Worm (Caenorhabditis elegans) whole organism, late embryonic: Measurements from ENCODE around the gene ZK285.2.

ENCODE experiments used
- C08G9.2 ChIP-seq: sonication (generic microtip); optimal IDR thresholded peaks from 2 replicates; lab custom pipeline; 2016; ENCODE audit warnings: mild to moderate bottlenecking, missing genetic modification characterization, moderate library complexity, missing compliant biosample characterization
- C38D4.7 ChIP-seq: fragments of 200-800 bp; sonication (Bioruptor generic); optimal IDR thresholded peaks from 2 replicates; lab custom pipeline; 2018; ENCODE audit warnings: mild to moderate bottlenecking, missing genetic modification characterization, moderate library complexity, missing compliant biosample characterization
- F13H6.1 ChIP-seq: sonication (generic microtip); optimal IDR thresholded peaks from 2 replicates; lab custom pipeline; 2016; ENCODE audit warnings: missing genetic modification characterization, missing compliant biosample characterization
- K02D7.2 ChIP-seq: sonication (generic microtip); optimal IDR thresholded peaks from 2 replicates; lab custom pipeline; 2017; ENCODE audit warnings: mild to moderate bottlenecking, missing genetic modification characterization, missing compliant biosample characterization
- K09A11.1 ChIP-seq: sonication (generic microtip); optimal IDR thresholded peaks from 2 replicates; lab custom pipeline; 2017; ENCODE audit warnings: antibody characterized with exemption, mild to moderate bottlenecking, missing genetic modification characterization, missing compliant biosample characterization; ENCODE audit not compliant: insufficient read depth
- Y22D7AL.16 ChIP-seq: sonication (generic microtip); optimal IDR thresholded peaks from 2 replicates; lab custom pipeline; 2016; ENCODE audit warnings: missing genetic modification characterization, missing compliant biosample characterization
- ahr-1 ChIP-seq: sonication (generic microtip); optimal IDR thresholded peaks from 2 replicates; lab custom pipeline; 2016; ENCODE audit warnings: missing genetic modification characterization, missing compliant biosample characterization
- ceh-14 ChIP-seq: sonication (generic microtip); optimal IDR thresholded peaks from 2 replicates; lab custom pipeline; 2016; ENCODE audit warnings: missing genotype, missing genetic modification characterization, missing compliant biosample characterization
- ceh-2 ChIP-seq: sonication (generic microtip); optimal IDR thresholded peaks from 2 replicates; lab custom pipeline; 2016; ENCODE audit warnings: missing genotype, missing genetic modification characterization, missing compliant biosample characterization
- ceh-31 ChIP-seq: sonication (generic microtip); optimal IDR thresholded peaks from 2 replicates; lab custom pipeline; 2016; ENCODE audit warnings: missing genetic modification characterization, missing compliant biosample characterization
- ceh-34 ChIP-seq: sonication (generic microtip); optimal IDR thresholded peaks from 2 replicates; lab custom pipeline; 2016; ENCODE audit warnings: mild to moderate bottlenecking, missing genetic modification characterization, missing compliant biosample characterization
- ceh-48 ChIP-seq: sonication (generic microtip); optimal IDR thresholded peaks from 2 replicates; lab custom pipeline; 2016; ENCODE audit warnings: missing genetic modification characterization, inconsistent platforms, missing compliant biosample characterization
- ceh-9 ChIP-seq: sonication (generic microtip); optimal IDR thresholded peaks from 2 replicates; lab custom pipeline; 2016; ENCODE audit warnings: mild to moderate bottlenecking, missing genetic modification characterization, inconsistent platforms, missing compliant biosample characterization
- dmd-4 ChIP-seq: sonication (generic microtip); optimal IDR thresholded peaks from 2 replicates; lab custom pipeline; 2016; ENCODE audit warnings: borderline replicate concordance, missing genetic modification characterization, missing compliant biosample characterization
- elt-2 ChIP-seq: sonication (generic microtip); optimal IDR thresholded peaks from 2 replicates; lab custom pipeline; 2016; ENCODE audit warnings: missing genetic modification reagents, missing genetic modification characterization, missing compliant biosample characterization
- ets-4 ChIP-seq: sonication (generic microtip); optimal IDR thresholded peaks from 2 replicates; lab custom pipeline; 2016; ENCODE audit warnings: missing genetic modification characterization, missing compliant biosample characterization
- eyg-1 ChIP-seq: sonication (generic microtip); optimal IDR thresholded peaks from 2 replicates; lab custom pipeline; 2016; ENCODE audit warnings: missing genotype, missing genetic modification characterization, missing compliant biosample characterization
- fax-1 ChIP-seq: sonication (generic microtip); optimal IDR thresholded peaks from 2 replicates; lab custom pipeline; 2016; ENCODE audit warnings: missing genotype, missing genetic modification characterization, missing compliant biosample characterization
- fkh-6 ChIP-seq: sonication (generic microtip); optimal IDR thresholded peaks from 2 replicates; lab custom pipeline; 2016; ENCODE audit warnings: missing genetic modification characterization, missing compliant biosample characterization
- gmeb-2 ChIP-seq: sonication (generic microtip); optimal IDR thresholded peaks from 2 replicates; lab custom pipeline; 2016; ENCODE audit warnings: missing genetic modification characterization, inconsistent platforms, missing compliant biosample characterization
- hlh-15 ChIP-seq: sonication (generic microtip); optimal IDR thresholded peaks from 2 replicates; lab custom pipeline; 2016; ENCODE audit warnings: missing genetic modification characterization, missing compliant biosample characterization
- hlh-30 ChIP-seq: sonication (generic microtip); optimal IDR thresholded peaks from 2 replicates; lab custom pipeline; 2017; ENCODE audit warnings: antibody characterized with exemption, missing genetic modification characterization, missing compliant biosample characterization; ENCODE audit not compliant: insufficient read depth
- hlh-8 ChIP-seq: sonication (generic microtip); optimal IDR thresholded peaks from 2 replicates; lab custom pipeline; 2016; ENCODE audit warnings: missing genotype, missing genetic modification characterization, missing compliant biosample characterization
- lim-6 ChIP-seq: sonication (generic microtip); optimal IDR thresholded peaks from 2 replicates; lab custom pipeline; 2016; ENCODE audit warnings: missing genetic modification characterization, missing compliant biosample characterization
- lin-11 ChIP-seq: fragments of 200-800 bp; sonication (Bioruptor generic); optimal IDR thresholded peaks from 2 replicates; lab custom pipeline; 2018; ENCODE audit warnings: mild to moderate bottlenecking, missing genetic modification characterization, missing compliant biosample characterization
- nhr-11 ChIP-seq: fragments of 150-350 bp; optimal IDR thresholded peaks from 2 replicates; lab custom pipeline; 2014; ENCODE audit warnings: missing biosample characterization, missing genetic modification characterization
- npax-4 ChIP-seq: sonication (generic microtip); optimal IDR thresholded peaks from 2 replicates; lab custom pipeline; 2016; ENCODE audit warnings: missing genetic modification characterization, missing compliant biosample characterization
- pag-3 ChIP-seq: sonication (generic microtip); optimal IDR thresholded peaks from 2 replicates; lab custom pipeline; 2016; ENCODE audit warnings: missing compliant biosample characterization, missing genetic modification characterization, borderline replicate concordance
- pax-1 ChIP-seq: fragments of 150-350 bp; optimal IDR thresholded peaks from 2 replicates; lab custom pipeline; 2014; ENCODE audit warnings: missing biosample characterization, missing genetic modification characterization
- pha-2 ChIP-seq: sonication (generic microtip); optimal IDR thresholded peaks from 2 replicates; lab custom pipeline; 2017; ENCODE audit warnings: mild to moderate bottlenecking, missing genetic modification characterization, missing compliant biosample characterization
- pha-4 ChIP-seq: fragments of 150-350 bp; optimal IDR thresholded peaks from 2 replicates; lab custom pipeline; 2018; ENCODE audit warnings: missing biosample characterization, missing genetic modification reagents, missing genetic modification characterization
- pros-1 ChIP-seq: fragments of 150-350 bp; optimal IDR thresholded peaks from 2 replicates; lab custom pipeline; 2014; ENCODE audit warnings: missing biosample characterization, missing genetic modification reagents, missing genetic modification characterization
- ref-2 ChIP-seq: sonication (generic microtip); optimal IDR thresholded peaks from 2 replicates; lab custom pipeline; 2016; ENCODE audit warnings: missing genetic modification characterization, missing compliant biosample characterization
- rnt-1 ChIP-seq: sonication (generic microtip); optimal IDR thresholded peaks from 2 replicates; lab custom pipeline; 2016; ENCODE audit warnings: missing genetic modification characterization, missing compliant biosample characterization
- sdc-2 ChIP-seq: sonication (generic microtip); optimal IDR thresholded peaks from 2 replicates; lab custom pipeline; 2016; ENCODE audit warnings: missing genotype, missing genetic modification characterization, missing compliant biosample characterization
- syd-9 ChIP-seq: sonication (generic microtip); optimal IDR thresholded peaks from 2 replicates; lab custom pipeline; 2016; ENCODE audit warnings: mild to moderate bottlenecking, missing genetic modification characterization, moderate library complexity, missing compliant biosample characterization
- tbx-7 ChIP-seq: sonication (generic microtip); optimal IDR thresholded peaks from 2 replicates; lab custom pipeline; 2016; ENCODE audit warnings: missing genotype, missing genetic modification characterization, missing compliant biosample characterization
- ttx-3 ChIP-seq: sonication (generic microtip); optimal IDR thresholded peaks from 2 replicates; lab custom pipeline; 2016; ENCODE audit warnings: missing genetic modification reagents, missing genetic modification characterization, missing compliant biosample characterization
- unc-42 ChIP-seq: sonication (generic microtip); optimal IDR thresholded peaks from 2 replicates; lab custom pipeline; 2016; ENCODE audit warnings: missing genotype, missing genetic modification characterization, missing compliant biosample characterization
- unc-86 ChIP-seq: sonication (generic microtip); optimal IDR thresholded peaks from 2 replicates; lab custom pipeline; 2016; ENCODE audit warnings: missing genetic modification characterization, missing compliant biosample characterization
- zip-5 ChIP-seq: sonication (generic microtip); optimal IDR thresholded peaks from 2 replicates; lab custom pipeline; 2016; ENCODE audit warnings: missing genetic modification characterization, missing compliant biosample characterization
- ztf-16 ChIP-seq: sonication (generic microtip); optimal IDR thresholded peaks from 2 replicates; lab custom pipeline; 2017; ENCODE audit warnings: missing genetic modification characterization, missing compliant biosample characterization

ZK285.2 gene

DNA sequence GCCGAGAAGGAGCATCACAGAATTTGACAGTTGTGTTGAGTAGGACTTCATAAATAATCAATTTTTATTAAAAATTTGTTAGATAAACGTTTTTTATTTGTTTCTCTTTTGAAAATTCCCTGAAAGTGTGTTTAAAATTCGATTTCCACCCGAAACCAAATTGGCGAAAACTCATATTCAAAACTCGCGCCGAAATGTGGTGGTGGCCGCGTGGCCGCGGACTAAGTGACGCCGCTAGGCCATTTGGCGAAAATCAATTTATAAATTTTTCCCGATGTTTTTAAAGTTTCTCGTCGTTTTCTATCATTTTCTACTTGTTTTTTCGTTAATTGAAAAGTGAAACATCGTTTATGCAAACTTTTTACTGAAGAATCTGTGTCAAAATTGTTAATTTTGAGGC, 24.1 kb upstream of the ZK285.2 start:
- TF ChIP-seq K02D7.2 (tag; lab: Kevin White, UChicago) = no peak
- peak; percentile 57 for TF ChIP-seq ceh-34 (tag; lab: Kevin White, UChicago)
- TF ChIP-seq npax-4 (tag; lab: Kevin White, UChicago) = no peak
- peak; percentile 74 for TF ChIP-seq hlh-8 (tag; lab: Kevin White, UChicago)
- TF ChIP-seq ceh-48 (tag; lab: Kevin White, UChicago) = peak; percentile 29
- TF ChIP-seq elt-2 (tag; lab: Kevin White, UChicago) = peak; percentile 38
- peak; percentile 28 for TF ChIP-seq rnt-1 (tag; lab: Kevin White, UChicago)
- no peak for TF ChIP-seq Y22D7AL.16 (tag; lab: Kevin White, UChicago)
- no peak for TF ChIP-seq pha-4 (tag; lab: Kevin White, UChicago)
- TF ChIP-seq ets-4 = peak; percentile 72
- no peak for TF ChIP-seq dmd-4 (tag; lab: Kevin White, UChicago)
- TF ChIP-seq F13H6.1 (tag; lab: Kevin White, UChicago) = peak; percentile 35
- TF ChIP-seq tbx-7 = peak; percentile 85
- TF ChIP-seq ztf-16 (tag; lab: Kevin White, UChicago) = peak; percentile 6
- TF ChIP-seq zip-5 (tag; lab: Kevin White, UChicago) = peak; percentile 68
- TF ChIP-seq unc-42 = peak; percentile 58
- TF ChIP-seq ceh-9 (tag; lab: Kevin White, UChicago) = no peak
- peak; percentile 93 for TF ChIP-seq ceh-31 (tag; lab: Kevin White, UChicago)
- TF ChIP-seq gmeb-2 = peak; percentile 23
- TF ChIP-seq ahr-1 (tag; lab: Kevin White, UChicago) = no peak
- no peak for TF ChIP-seq fkh-6 (tag; lab: Kevin White, UChicago)
- peak; percentile 90 for TF ChIP-seq ceh-2 (tag; lab: Kevin White, UChicago)
- TF ChIP-seq sdc-2 = peak; percentile 47
- TF ChIP-seq hlh-30 (tag; lab: Kevin White, UChicago) = no peak
- TF ChIP-seq pros-1 (tag; lab: Kevin White, UChicago) = no peak
- peak; percentile 94 for TF ChIP-seq C08G9.2 (tag; lab: Kevin White, UChicago)
- TF ChIP-seq lim-6 (tag; lab: Kevin White, UChicago) = peak; percentile 57
- TF ChIP-seq hlh-15 (tag; lab: Kevin White, UChicago) = no peak
- no peak for TF ChIP-seq K09A11.1 (tag; lab: Kevin White, UChicago)
- peak; percentile 72 for TF ChIP-seq ceh-14 (tag; lab: Kevin White, UChicago)
- TF ChIP-seq syd-9 (tag; lab: Kevin White, UChicago) = no peak
- TF ChIP-seq lin-11 (tag; lab: Kevin White, UChicago) = no peak
- TF ChIP-seq pha-2 = no peak
- TF ChIP-seq ref-2 = peak; percentile 53
- TF ChIP-seq fax-1 = peak; percentile 43

DNA sequence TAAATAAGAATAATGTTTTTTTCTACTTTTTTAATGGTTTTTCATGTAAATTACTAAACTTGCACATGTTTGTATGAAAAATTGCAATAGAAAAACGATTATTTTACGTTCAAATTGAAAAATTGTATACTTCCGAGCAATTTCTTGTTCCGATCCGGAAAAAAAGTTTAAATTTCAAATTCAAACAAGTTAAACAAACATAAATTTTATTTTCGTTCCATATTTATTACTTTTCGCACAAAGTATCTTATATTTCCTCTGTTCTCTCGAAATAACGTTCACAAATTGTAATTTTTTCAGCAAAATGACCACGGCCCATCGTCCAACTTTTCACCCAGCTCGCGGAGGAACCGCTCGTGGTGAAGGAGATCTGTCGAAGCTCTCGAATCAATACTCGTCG, 23.6 kb upstream of the ZK285.2 start, which contains the start of gene cwc-15:
TSS of gene cwc-15 (plus strand) at position 301 of the 400 bp plus-strand sequence.
- TF ChIP-seq ttx-3 (tag; lab: Kevin White, UChicago) (no peak), npax-4 (tag; lab: Kevin White, UChicago) (no peak), hlh-15 (tag; lab: Kevin White, UChicago) (no peak), nhr-11 (tag; lab: Kevin White, UChicago) (no peak)

DNA sequence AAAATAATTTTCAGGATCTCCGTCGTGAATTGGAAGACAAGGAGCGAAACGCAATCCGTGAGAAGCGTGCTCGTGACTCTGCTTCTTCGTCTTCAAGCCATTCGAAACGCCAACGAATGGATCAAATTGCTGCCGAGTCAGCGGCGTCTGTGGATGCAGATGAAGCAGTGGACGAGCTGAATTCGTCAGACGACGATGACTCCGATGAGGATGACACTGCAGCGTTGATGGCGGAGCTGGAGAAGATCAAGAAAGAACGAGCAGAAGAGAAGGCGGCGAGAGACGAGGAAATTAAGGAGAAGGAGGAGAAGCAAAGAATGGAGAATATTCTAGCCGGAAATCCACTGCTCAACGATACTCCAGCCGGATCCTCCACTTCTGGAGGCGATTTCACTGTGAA, 23.1 kb upstream of the ZK285.2 start:
- no peak for TF ChIP-seq eyg-1 (tag; lab: Kevin White, UChicago)
- TF ChIP-seq pax-1 (tag; lab: Kevin White, UChicago) = no peak
- no peak for TF ChIP-seq pag-3
- TF ChIP-seq ceh-34 (tag; lab: Kevin White, UChicago) = no peak
- no peak for TF ChIP-seq dmd-4 (tag; lab: Kevin White, UChicago)
- TF ChIP-seq hlh-8 (tag; lab: Kevin White, UChicago) = no peak
- TF ChIP-seq C38D4.7 = no peak
- TF ChIP-seq ets-4 = no peak
- no peak for TF ChIP-seq unc-86
